Worm (Caenorhabditis elegans): Measurements from ENCODE around the gene ugt-40.

ugt-40 gene

ce11 chrV:7093720-7094401, 47.9 kb downstream of the ugt-40 start, which contains the start of gene nhr-135 (continued):
- TF ChIP-seq vab-7 (GFP tag; IDR thresholded peaks at IDR 0.05) (no peak), unc-62 (GFP tag; optimal IDR thresholded peaks at IDR 0.05 in 1 of 2) (peak in 1 of 2 experiments; percentile 32), unc-62 (tag; optimal IDR thresholded peaks at IDR 0.05) (no peak), hlh-30 (tag; optimal IDR thresholded peaks at IDR 0.05; ENCODE audit: insufficient read depth) (peak; percentile 90), nhr-11 (tag; optimal IDR thresholded peaks at IDR 0.05) (no peak), nhr-77 (tag; optimal IDR thresholded peaks at IDR 0.05) (peak; percentile 98), madf-5 (GFP tag; IDR thresholded peaks at IDR 0.05) (no peak), duxl-1 (tag; optimal IDR thresholded peaks at IDR 0.05; ENCODE audit: poor library complexity) (peak; percentile 46), mxl-3 (GFP tag; optimal IDR thresholded peaks at IDR 0.05) (peak; percentile 87), gei-8 (GFP tag; optimal IDR thresholded peaks at IDR 0.05) (peak; percentile 4), nhr-102 (tag; optimal IDR thresholded peaks at IDR 0.05) (peak; percentile 90), hmg-1.1 (GFP tag; IDR thresholded peaks at IDR 0.05) (no peak), F49E8.2 (tag; optimal IDR thresholded peaks at IDR 0.05; ENCODE audit: borderline replicate concordance) (no peak), cey-2 (tag; optimal IDR thresholded peaks at IDR 0.05; ENCODE audit: borderline replicate concordance, insufficient read depth) (peak; percentile 5), mdl-1 (tag; optimal IDR thresholded peaks at IDR 0.05) (peak; percentile 82 to 97), D1046.2 (GFP tag; IDR thresholded peaks at IDR 0.05) (no peak), T20F7.1 (GFP tag; optimal IDR thresholded peaks at IDR 0.05) (no peak)

- TF ChIP-seq ztf-11 (tag; optimal IDR thresholded peaks at IDR 0.05) (no peak), ceh-20 (GFP tag; IDR thresholded peaks at IDR 0.05) (no peak), ama-1 (optimal IDR thresholded peaks at IDR 0.05) (peak; percentile 25), hlh-30 (tag; optimal IDR thresholded peaks at IDR 0.05; ENCODE audit: insufficient read depth) (peak; percentile 13), dve-1 (tag; optimal IDR thresholded peaks at IDR 0.05; ENCODE audit: insufficient read depth) (peak; percentile 32)
Measured at ce11 chrV:7091287-7091686, 50.5 kb downstream of the ugt-40 start, which contains the start of gene nhr-286. nhr-286 (minus strand) TSS chrV:7091610.

All from whole organism, L4 larva.